Fruit fly (Drosophila melanogaster) whole organism, embryonic: Measurements from ENCODE around the gene CG18428.

Source experiments
- CG10543 ChIP-seq: fragments of 200-800 bp; sonication (Bioruptor generic); optimal IDR thresholded peaks from 3 replicates; lab custom pipeline; 2017; ENCODE audit warnings: missing biosample characterization, mild to moderate bottlenecking, missing genetic modification characterization, moderate library complexity
- CG12155 ChIP-seq: fragments of 200-800 bp; sonication (Bioruptor generic); optimal IDR thresholded peaks from 3 replicates; lab custom pipeline; 2016; ENCODE audit warnings: missing biosample characterization, missing genetic modification characterization
- CG12391 ChIP-seq: fragments of 200-800 bp; sonication (Bioruptor generic); optimal IDR thresholded peaks from 3 replicates; lab custom pipeline; 2018; ENCODE audit warnings: missing biosample characterization, mild to moderate bottlenecking, missing genetic modification characterization, moderate library complexity
- CG12659 ChIP-seq: fragments of 200-800 bp; sonication (Bioruptor generic); optimal IDR thresholded peaks from 3 replicates; lab custom pipeline; 2017; ENCODE audit warnings: mild to moderate bottlenecking, missing biosample characterization, missing genetic modification reagents, missing genetic modification characterization
- CG13894 ChIP-seq: fragments of 200-800 bp; sonication (Bioruptor generic); optimal IDR thresholded peaks from 3 replicates; lab custom pipeline; 2018; ENCODE audit warnings: missing biosample characterization, mild to moderate bottlenecking, missing genetic modification characterization, moderate library complexity
- CG17568 ChIP-seq: fragments of 200-800 bp; sonication (Bioruptor generic); optimal IDR thresholded peaks from 2 replicates; lab custom pipeline; 2018; ENCODE audit warnings: missing biosample characterization, mild to moderate bottlenecking, missing genetic modification characterization, moderate library complexity
- CG17912 ChIP-seq: fragments of 200-800 bp; sonication (Bioruptor generic); optimal IDR thresholded peaks from 2 replicates; lab custom pipeline; 2018; ENCODE audit warnings: missing biosample characterization, mild to moderate bottlenecking, missing genetic modification characterization
- CG18476 ChIP-seq: fragments of 200-800 bp; sonication (Bioruptor generic); optimal IDR thresholded peaks from 2 replicates; lab custom pipeline; 2016; ENCODE audit warnings: missing biosample characterization, mild to moderate bottlenecking, missing genetic modification characterization
- CG18599 ChIP-seq: fragments of 200-800 bp; sonication (Bioruptor generic); optimal IDR thresholded peaks from 3 replicates; lab custom pipeline; 2017; ENCODE audit warnings: missing biosample characterization, missing genetic modification characterization, mild to moderate bottlenecking, moderate library complexity, missing genetic modification reagents
- CG4282 ChIP-seq: fragments of 200-800 bp; sonication (Bioruptor generic); optimal IDR thresholded peaks from 2 replicates; lab custom pipeline; 2016; ENCODE audit warnings: missing biosample characterization, missing genetic modification characterization
- CG6791 ChIP-seq: fragments of 200-800 bp; sonication (Bioruptor generic); IDR thresholded peaks from 3 replicates; pipeline ENCODE4 v1.3.6; 2022; ENCODE audit warnings: missing biosample characterization, missing genetic modification characterization; ENCODE audit not compliant: partially characterized antibody
- CG7372 ChIP-seq: fragments of 200-800 bp; sonication (Bioruptor generic); IDR thresholded peaks from 2 replicates; pipeline ENCODE4 v1.3.6; 2022; ENCODE audit warnings: missing biosample characterization, missing genetic modification characterization
- CG7556 ChIP-seq: fragments of 200-800 bp; sonication (Bioruptor generic); optimal IDR thresholded peaks from 2 replicates; lab custom pipeline; 2017; ENCODE audit warnings: missing biosample characterization, mild to moderate bottlenecking, missing genetic modification characterization
- CG9437 ChIP-seq: fragments of 200-800 bp; sonication (Bioruptor generic); optimal IDR thresholded peaks from 2 replicates; lab custom pipeline; 2018; ENCODE audit warnings: missing biosample characterization, mild to moderate bottlenecking, missing genetic modification characterization
- CG9797 ChIP-seq: fragments of 200-800 bp; sonication (Bioruptor generic); optimal IDR thresholded peaks from 3 replicates; lab custom pipeline; 2018; ENCODE audit warnings: missing biosample characterization, mild to moderate bottlenecking, missing genetic modification characterization
- Dll ChIP-seq: fragments of 200-800 bp; sonication (Bioruptor generic); IDR thresholded peaks from 4 replicates; pipeline ENCODE4 v1.3.6; 2022; ENCODE audit warnings: missing biosample characterization, missing genetic modification characterization; ENCODE audit not compliant: partially characterized antibody
- ERR ChIP-seq: fragments of 200-800 bp; sonication (Bioruptor generic); optimal IDR thresholded peaks from 2 replicates; lab custom pipeline; 2016; ENCODE audit warnings: missing biosample characterization, missing genetic modification characterization
- Ets97D ChIP-seq: fragments of 200-800 bp; sonication (Bioruptor generic); optimal IDR thresholded peaks from 3 replicates; lab custom pipeline; 2016; ENCODE audit warnings: missing biosample characterization, missing genetic modification characterization
- Gug ChIP-seq: fragments of 200-800 bp; sonication (Bioruptor generic); IDR thresholded peaks from 4 replicates; pipeline ENCODE4 v1.3.6; 2022; ENCODE audit warnings: missing biosample characterization, missing genetic modification characterization
- HLHmδ ChIP-seq: fragments of 200-800 bp; sonication (Bioruptor generic); optimal IDR thresholded peaks from 2 replicates; lab custom pipeline; 2018; ENCODE audit warnings: missing biosample characterization, mild to moderate bottlenecking, missing genetic modification characterization, moderate library complexity
- Hr3 ChIP-seq: fragments of 200-800 bp; sonication (Bioruptor generic); optimal IDR thresholded peaks from 3 replicates; lab custom pipeline; 2016; ENCODE audit warnings: missing biosample characterization, missing genetic modification characterization
- Hr51 ChIP-seq, 2 experiments: fragments of 200-800 bp; sonication (Bioruptor generic); optimal IDR thresholded peaks; 2 replicates in 1 of 2; 3 replicates in 1 of 2; lab custom pipeline; 2016 to 2018; ENCODE audit warnings: missing biosample characterization in 2 of 2, missing genetic modification characterization in 2 of 2, mild to moderate bottlenecking in 1 of 2, moderate library complexity in 1 of 2
- Oaz ChIP-seq: fragments of 200-800 bp; sonication (Bioruptor generic); IDR thresholded peaks from 2 replicates; pipeline ENCODE4 v1.3.6; 2022; ENCODE audit warnings: missing biosample characterization, missing genetic modification characterization
- Tbp ChIP-seq: fragments of >200 bp; optimal IDR thresholded peaks from 2 replicates; lab custom pipeline; 2018; ENCODE audit warnings: missing biosample characterization, missing genetic modification characterization
- aop ChIP-seq: fragments of 200-800 bp; sonication (Bioruptor generic); IDR thresholded peaks from 2 replicates; pipeline ENCODE4 v1.3.6; 2022; ENCODE audit warnings: missing biosample characterization, missing genetic modification characterization
- ap ChIP-seq: fragments of 200-800 bp; sonication (Bioruptor generic); IDR thresholded peaks from 2 replicates; pipeline ENCODE4 v1.3.6; 2022; ENCODE audit warnings: missing biosample characterization, missing genetic modification characterization
- ato ChIP-seq: fragments of 200-800 bp; sonication (Bioruptor generic); IDR thresholded peaks from 2 replicates; pipeline ENCODE4 v1.3.6; 2022; ENCODE audit warnings: missing biosample characterization, missing genetic modification characterization; ENCODE audit not compliant: partially characterized antibody
- bab2 ChIP-seq: fragments of 200-800 bp; sonication (Bioruptor generic); optimal IDR thresholded peaks from 2 replicates; lab custom pipeline; 2016; ENCODE audit warnings: missing biosample characterization, missing genetic modification characterization
- bbx ChIP-seq: fragments of 200-800 bp; sonication (Bioruptor generic); IDR thresholded peaks from 2 replicates; pipeline ENCODE4 v1.3.6; 2022; ENCODE audit warnings: missing biosample characterization, missing genetic modification characterization; ENCODE audit not compliant: partially characterized antibody
- bsh ChIP-seq, 2 experiments: fragments of 200-800 bp; sonication (Bioruptor generic); optimal IDR thresholded peaks; 2 replicates each; lab custom pipeline; 2017 to 2018; ENCODE audit warnings: mild to moderate bottlenecking in 2 of 2, missing biosample characterization in 2 of 2, missing genetic modification characterization in 2 of 2, moderate library complexity in 1 of 2
- dan ChIP-seq: fragments of 200-800 bp; sonication (Bioruptor generic); IDR thresholded peaks from 2 replicates; pipeline ENCODE4 v1.3.6; 2022; ENCODE audit warnings: missing biosample characterization, missing genetic modification characterization
- dimm ChIP-seq: fragments of 200-800 bp; sonication (Bioruptor generic); IDR thresholded peaks from 2 replicates; pipeline ENCODE4 v1.3.6; 2022; ENCODE audit warnings: missing biosample characterization, missing genetic modification characterization
- eve ChIP-seq, 2 experiments: fragments of >200 bp; optimal IDR thresholded peaks; 2 replicates each; lab custom pipeline; 2017; ENCODE audit warnings: missing biosample characterization in 2 of 2, missing genetic modification characterization in 2 of 2
- gcm ChIP-seq: fragments of 200-800 bp; sonication (Bioruptor generic); optimal IDR thresholded peaks from 2 replicates; lab custom pipeline; 2019; ENCODE audit warnings: missing biosample characterization, mild to moderate bottlenecking, missing genetic modification characterization, moderate library complexity
- gsb ChIP-seq: fragments of 200-800 bp; sonication (Bioruptor generic); IDR thresholded peaks from 2 replicates; pipeline ENCODE4 v1.3.6; 2022; ENCODE audit warnings: missing biosample characterization, missing genetic modification characterization
- gsb-n ChIP-seq: fragments of 200-800 bp; sonication (Bioruptor generic); optimal IDR thresholded peaks from 3 replicates; lab custom pipeline; 2018; ENCODE audit warnings: missing biosample characterization, mild to moderate bottlenecking, missing genetic modification characterization
- kah ChIP-seq: fragments of 200-800 bp; sonication (Bioruptor generic); optimal IDR thresholded peaks from 2 replicates; lab custom pipeline; 2018; ENCODE audit warnings: missing biosample characterization, mild to moderate bottlenecking, missing genetic modification characterization
- lilli ChIP-seq: fragments of 200-800 bp; sonication (Bioruptor generic); optimal IDR thresholded peaks from 3 replicates; lab custom pipeline; 2016; ENCODE audit warnings: missing biosample characterization, missing genetic modification characterization
- p53 ChIP-seq: fragments of 200-800 bp; sonication (Bioruptor generic); optimal IDR thresholded peaks from 2 replicates; lab custom pipeline; 2016; ENCODE audit warnings: missing biosample characterization, missing genetic modification characterization
- pum ChIP-seq: fragments of 200-800 bp; sonication (Bioruptor generic); optimal IDR thresholded peaks from 2 replicates; lab custom pipeline; 2016; ENCODE audit warnings: missing biosample characterization, missing genetic modification characterization
- pzg ChIP-seq: fragments of 200-800 bp; sonication (Bioruptor generic); optimal IDR thresholded peaks from 3 replicates; lab custom pipeline; 2018; ENCODE audit warnings: missing biosample characterization, mild to moderate bottlenecking, missing genetic modification characterization, moderate library complexity
- repo ChIP-seq: fragments of 200-800 bp; sonication (Bioruptor generic); optimal IDR thresholded peaks from 2 replicates; lab custom pipeline; 2016; ENCODE audit warnings: missing biosample characterization, missing genetic modification characterization
- scrt ChIP-seq: fragments of 200-800 bp; sonication (Bioruptor generic); optimal IDR thresholded peaks from 2 replicates; lab custom pipeline; 2018; ENCODE audit warnings: missing biosample characterization, mild to moderate bottlenecking, missing genetic modification characterization, moderate library complexity
- shn ChIP-seq: fragments of 200-800 bp; sonication (Bioruptor generic); optimal IDR thresholded peaks from 3 replicates; lab custom pipeline; 2016; ENCODE audit warnings: missing biosample characterization, missing genetic modification characterization
- slp2 ChIP-seq: fragments of 200-800 bp; sonication (Bioruptor generic); optimal IDR thresholded peaks from 2 replicates; lab custom pipeline; 2016; ENCODE audit warnings: missing biosample characterization, missing genetic modification characterization
- sob ChIP-seq: fragments of 200-800 bp; sonication (Bioruptor generic); IDR thresholded peaks from 2 replicates; pipeline ENCODE4 v1.3.6; 2022; ENCODE audit warnings: missing biosample characterization, missing genetic modification characterization
- trem ChIP-seq: fragments of 200-800 bp; optimal IDR thresholded peaks from 3 replicates; lab custom pipeline; 2019; ENCODE audit warnings: missing biosample characterization, mild to moderate bottlenecking, missing genetic modification characterization, moderate library complexity
- unc-4 ChIP-seq: fragments of 200-800 bp; sonication (Bioruptor generic); IDR thresholded peaks from 2 replicates; pipeline ENCODE4 v1.3.6; 2022; ENCODE audit warnings: missing biosample characterization, missing genetic modification characterization; ENCODE audit not compliant: partially characterized antibody
- zen2 ChIP-seq: fragments of 200-800 bp; sonication (Bioruptor generic); IDR thresholded peaks from 3 replicates; pipeline ENCODE4 v1.3.6; 2022; ENCODE audit warnings: missing biosample characterization, missing genetic modification characterization; ENCODE audit not compliant: partially characterized antibody

The CG18428 gene

dm6 chr3R:24141013-24141592 is 32.0 kb downstream of the CG18428 start, which contains the start of gene Kal1 (continued):
- no peak for TF ChIP-seq HLHmδ (GFP tag; lab: Kevin White, UChicago)
- peak; percentile 34 for TF ChIP-seq pum (GFP tag; lab: Kevin White, UChicago)
- no peak for TF ChIP-seq bbx (GFP tag; lab: Robert Waterston, UW)
- TF ChIP-seq ap = peak; percentile 89
- peak; percentile 73 for TF ChIP-seq CG7372
- TF ChIP-seq gsb = peak; percentile 69
- peak; percentile 70; the same call in 2 of the 4 replicates for TF ChIP-seq Gug (GFP tag; lab: Robert Waterston, UW)
- peak; percentile 89 for TF ChIP-seq CG17568
- peak; percentile 90 for TF ChIP-seq sob
- no peak for TF ChIP-seq shn (GFP tag; lab: Kevin White, UChicago)
- TF ChIP-seq bab2 (GFP tag; lab: Kevin White, UChicago) = peak; percentile 24
- TF ChIP-seq CG12155 (GFP tag; lab: Kevin White, UChicago) = peak; percentile 73
- peak; percentile 17 to 96 for TF ChIP-seq Hr51 (GFP tag; optimal IDR thresholded peaks at IDR 0.05; lab: Kevin White, UChicago)
- no peak for TF ChIP-seq zen2
- no peak for TF ChIP-seq p53
- TF ChIP-seq repo (GFP tag; lab: Kevin White, UChicago) = no peak
- peak; percentile 94 for TF ChIP-seq CG12391 (tag; lab: Kevin White, UChicago)
- no peak for TF ChIP-seq ato (GFP tag; lab: Robert Waterston, UW)
- peak; percentile 95 for TF ChIP-seq gcm
- peak; percentile 37; the same call in 1 of the 2 replicates for TF ChIP-seq dan (GFP tag; lab: Robert Waterston, UW)
- peak; percentile 98 for TF ChIP-seq bsh (GFP tag; optimal IDR thresholded peaks at IDR 0.05; lab: Kevin White, UChicago)
- no peak for TF ChIP-seq ERR (GFP tag; lab: Kevin White, UChicago)
- 0 out of 2 replicates have a peak, but pooled peaks have one; percentile 28 for TF ChIP-seq aop (GFP tag; lab: Robert Waterston, UW)
- TF ChIP-seq CG18599 = peak; percentile 92
- no peak for TF ChIP-seq Ets97D (GFP tag; lab: Kevin White, UChicago)
- no peak for TF ChIP-seq Tbp (GFP tag; lab: Kevin White, UChicago)
- peak; percentile 65 for TF ChIP-seq CG18476 (GFP tag; lab: Kevin White, UChicago)
- TF ChIP-seq slp2 (GFP tag; lab: Kevin White, UChicago) = no peak
- TF ChIP-seq Oaz (GFP tag; lab: Robert Waterston, UW) = peak; percentile 84
- peak; percentile 81 for TF ChIP-seq CG9437 (GFP tag; lab: Kevin White, UChicago)
- TF ChIP-seq CG4282 = no peak
- no peak for TF ChIP-seq pzg (GFP tag; lab: Kevin White, UChicago)
- 0 out of 4 replicates have a peak, but pooled peaks have one; percentile 44 for TF ChIP-seq Dll (GFP tag; lab: Robert Waterston, UW)
- TF ChIP-seq CG6791 = no peak
- TF ChIP-seq CG12659 = peak; percentile 92
- TF ChIP-seq CG10543 (GFP tag; lab: Kevin White, UChicago) = peak; percentile 66
- no peak for TF ChIP-seq CG13894 (tag; lab: Kevin White, UChicago)
- TF ChIP-seq lilli (GFP tag; lab: Kevin White, UChicago) = peak; percentile 52
- peak; percentile 93 for TF ChIP-seq trem (tag; lab: Kevin White, UChicago)
- TF ChIP-seq Hr3 = peak; percentile 87
- TF ChIP-seq scrt (GFP tag; lab: Kevin White, UChicago) = peak; percentile 82
- TF ChIP-seq unc-4 (GFP tag; lab: Robert Waterston, UW) = no peak
- peak; percentile 83 for TF ChIP-seq dimm (GFP tag; lab: Robert Waterston, UW)
- TF ChIP-seq eve (GFP tag; optimal IDR thresholded peaks at IDR 0.05; lab: Kevin White, UChicago) = no peak
- peak; percentile 5 for TF ChIP-seq CG17912 (GFP tag; lab: Kevin White, UChicago)
- peak; percentile 97 for TF ChIP-seq gsb-n
- TF ChIP-seq CG7556 = peak; percentile 94
- peak; percentile 46 for TF ChIP-seq CG9797 (GFP tag; lab: Kevin White, UChicago)
- TF ChIP-seq kah = peak; percentile 90
